Worm (Caenorhabditis elegans): ENCODE measurements around the gene twk-4.

ce11 chrII:9236972-9237371, 42.9 kb upstream of the twk-4 start:
- TF ChIP-seq unc-62 (GFP tag; optimal IDR thresholded peaks at IDR 0.05 in 1 of 2), result no peak
- no peak for TF ChIP-seq unc-62 (tag; optimal IDR thresholded peaks at IDR 0.05)
- TF ChIP-seq Y5F2A.4 (GFP tag; optimal IDR thresholded peaks at IDR 0.05), result no peak
- no peak for TF ChIP-seq ama-1 (optimal IDR thresholded peaks at IDR 0.05)
- no peak for TF ChIP-seq lin-29 (GFP tag; IDR thresholded peaks at IDR 0.05)
- TF ChIP-seq ceh-32 (tag; optimal IDR thresholded peaks at IDR 0.05; ENCODE audit: poor library complexity), result no peak
